Worm (Caenorhabditis elegans) whole organism, L3 larva: ENCODE measurements around the gene C04H5.7.

Experiments used
- R02D3.7 ChIP-seq: fragments of 150-350 bp; optimal IDR thresholded peaks from 2 replicates; lab custom pipeline; 2014; ENCODE audit warnings: missing biosample characterization, missing genetic modification characterization
- ZK546.5 ChIP-seq: sonication (generic microtip); optimal IDR thresholded peaks from 2 replicates; lab custom pipeline; 2017; ENCODE audit warnings: missing biosample characterization, missing genetic modification characterization
- aly-2 ChIP-seq: fragments of 150-350 bp; optimal IDR thresholded peaks from 2 replicates; lab custom pipeline; 2014; ENCODE audit warnings: missing biosample characterization, missing genetic modification characterization
- ceh-16 ChIP-seq: sonication (generic microtip); optimal IDR thresholded peaks from 2 replicates; lab custom pipeline; 2017; ENCODE audit warnings: missing biosample characterization, missing genetic modification characterization
- ceh-28 ChIP-seq: fragments of 150-350 bp; optimal IDR thresholded peaks from 2 replicates; lab custom pipeline; 2014; ENCODE audit warnings: missing biosample characterization, missing genetic modification reagents, missing genetic modification characterization
- ceh-82 ChIP-seq: fragments of 150-350 bp; optimal IDR thresholded peaks from 2 replicates; lab custom pipeline; 2014; ENCODE audit warnings: missing biosample characterization, missing genetic modification characterization
- ceh-9 ChIP-seq: sonication (generic microtip); optimal IDR thresholded peaks from 2 replicates; lab custom pipeline; 2018; ENCODE audit warnings: missing biosample characterization, missing genetic modification characterization
- daf-12 ChIP-seq: fragments of 150-350 bp; optimal IDR thresholded peaks from 2 replicates; lab custom pipeline; 2014; ENCODE audit warnings: missing biosample characterization, missing genetic modification reagents, missing genetic modification characterization
- egl-27 ChIP-seq: sonication (generic microtip); optimal IDR thresholded peaks from 4 replicates; lab custom pipeline; 2017; ENCODE audit warnings: missing biosample characterization, missing genetic modification reagents, missing genetic modification characterization
- egl-5 ChIP-seq: fragments of 150-350 bp; optimal IDR thresholded peaks from 2 replicates; lab custom pipeline; 2017; ENCODE audit warnings: missing biosample characterization, missing genetic modification reagents, missing genetic modification characterization, inconsistent platforms
- elt-2 ChIP-seq: sonication (generic microtip); optimal IDR thresholded peaks from 2 replicates; lab custom pipeline; 2016; ENCODE audit warnings: missing genetic modification reagents, mild to moderate bottlenecking, missing genetic modification characterization, missing compliant biosample characterization
- elt-3 ChIP-seq, 3 experiments: fragments of 150-350 bp in 1 of 3; sonication (generic microtip) in 2 of 3; optimal IDR thresholded peaks; 2 replicates in 2 of 3; 4 replicates in 1 of 3; lab custom pipeline; 2014 to 2017; ENCODE audit warnings: missing biosample characterization in 3 of 3, missing genetic modification characterization in 3 of 3
- eor-1 ChIP-seq, 2 experiments: fragments of 150-350 bp; optimal IDR thresholded peaks; 2 replicates each; lab custom pipeline; 2014 to 2018; ENCODE audit warnings: missing biosample characterization in 2 of 2, missing genetic modification characterization in 2 of 2
- fkh-10 ChIP-seq: sonication (generic microtip); optimal IDR thresholded peaks from 2 replicates; lab custom pipeline; 2017; ENCODE audit warnings: missing biosample characterization, missing genetic modification reagents, missing genetic modification characterization
- fos-1 ChIP-seq: fragments of 150-350 bp; optimal IDR thresholded peaks from 2 replicates; lab custom pipeline; 2014; ENCODE audit warnings: missing biosample characterization, missing genetic modification characterization
- hmg-11 ChIP-seq: sonication (generic microtip); optimal IDR thresholded peaks from 2 replicates; lab custom pipeline; 2016; ENCODE audit warnings: missing genetic modification characterization, missing compliant biosample characterization
- jun-1 ChIP-seq: fragments of 150-350 bp; optimal IDR thresholded peaks from 2 replicates; lab custom pipeline; 2014; ENCODE audit warnings: missing biosample characterization, missing genetic modification reagents, missing genetic modification characterization
- lin-15B ChIP-seq: fragments of 150-350 bp; optimal IDR thresholded peaks from 2 replicates; lab custom pipeline; 2014; ENCODE audit warnings: missing biosample characterization, missing genetic modification characterization
- lsy-12 ChIP-seq: sonication (generic microtip); optimal IDR thresholded peaks from 2 replicates; lab custom pipeline; 2016; ENCODE audit warnings: mild to moderate bottlenecking, missing genetic modification characterization, missing compliant biosample characterization
- mdl-1 ChIP-seq: fragments of 150-350 bp; optimal IDR thresholded peaks from 2 replicates; lab custom pipeline; 2014; ENCODE audit warnings: missing biosample characterization, missing genetic modification characterization
- nfya-1 ChIP-seq: sonication (generic microtip); optimal IDR thresholded peaks from 2 replicates; lab custom pipeline; 2017; ENCODE audit warnings: missing genetic modification characterization, mild to moderate bottlenecking, missing compliant biosample characterization, antibody characterized with exemption, moderate library complexity; ENCODE audit not compliant: insufficient read depth
- nhr-11 ChIP-seq: fragments of 150-350 bp; optimal IDR thresholded peaks from 2 replicates; lab custom pipeline; 2014; ENCODE audit warnings: missing biosample characterization, missing genetic modification characterization
- nhr-12 ChIP-seq: fragments of 150-350 bp; optimal IDR thresholded peaks from 2 replicates; lab custom pipeline; 2014; ENCODE audit warnings: missing biosample characterization, missing genetic modification characterization
- nhr-23 ChIP-seq: fragments of 150-350 bp; optimal IDR thresholded peaks from 2 replicates; lab custom pipeline; 2014; ENCODE audit warnings: missing biosample characterization, missing genetic modification reagents, missing genetic modification characterization
- nhr-237 ChIP-seq: fragments of 150-350 bp; optimal IDR thresholded peaks from 2 replicates; lab custom pipeline; 2014; ENCODE audit warnings: missing biosample characterization, missing genetic modification characterization
- nhr-25 ChIP-seq: sonication (generic microtip); optimal IDR thresholded peaks from 2 replicates; lab custom pipeline; 2017; ENCODE audit warnings: missing biosample characterization, missing genetic modification characterization
- nhr-43 ChIP-seq: sonication (generic microtip); optimal IDR thresholded peaks from 2 replicates; lab custom pipeline; 2016; ENCODE audit warnings: mild to moderate bottlenecking, missing genetic modification characterization, missing compliant biosample characterization; ENCODE audit not compliant: poor library complexity, severe bottlenecking
- nhr-76 ChIP-seq: fragments of 150-350 bp; sonication (generic microtip); optimal IDR thresholded peaks from 5 replicates; lab custom pipeline; 2014; ENCODE audit warnings: missing biosample characterization, missing genetic modification characterization
- nhr-77 ChIP-seq: fragments of 150-350 bp; optimal IDR thresholded peaks from 2 replicates; lab custom pipeline; 2014; ENCODE audit warnings: missing biosample characterization, missing genetic modification characterization
- pha-4 ChIP-seq: fragments of 150-350 bp; optimal IDR thresholded peaks from 2 replicates; lab custom pipeline; 2014; ENCODE audit warnings: missing biosample characterization, missing genetic modification reagents, missing genetic modification characterization
- pqm-1 ChIP-seq: fragments of 150-350 bp; optimal IDR thresholded peaks from 2 replicates; lab custom pipeline; 2017; ENCODE audit warnings: missing biosample characterization, missing genetic modification characterization, inconsistent platforms
- sea-2 ChIP-seq: fragments of 150-350 bp; sonication (generic microtip); optimal IDR thresholded peaks from 4 replicates; lab custom pipeline; 2014; ENCODE audit warnings: missing biosample characterization, missing genetic modification reagents, missing genetic modification characterization
- skn-1 ChIP-seq: fragments of 150-350 bp; optimal IDR thresholded peaks from 2 replicates; lab custom pipeline; 2014; ENCODE audit warnings: missing biosample characterization, missing genetic modification characterization
- snpc-4 ChIP-seq: fragments of 150-350 bp; optimal IDR thresholded peaks from 2 replicates; lab custom pipeline; 2014; ENCODE audit warnings: missing biosample characterization, missing genetic modification characterization
- tbx-2 ChIP-seq: sonication (generic microtip); optimal IDR thresholded peaks from 2 replicates; lab custom pipeline; 2016; ENCODE audit warnings: mild to moderate bottlenecking, missing genetic modification characterization, missing compliant biosample characterization
- unc-62 ChIP-seq: fragments of 150-350 bp; sonication (generic microtip); optimal IDR thresholded peaks from 4 replicates; lab custom pipeline; 2014; ENCODE audit warnings: missing biosample characterization, missing genetic modification reagents, missing genetic modification characterization
- zag-1 ChIP-seq: fragments of 150-350 bp; optimal IDR thresholded peaks from 2 replicates; lab custom pipeline; 2014; ENCODE audit warnings: missing biosample characterization, missing genetic modification characterization

The C04H5.7 gene

DNA sequence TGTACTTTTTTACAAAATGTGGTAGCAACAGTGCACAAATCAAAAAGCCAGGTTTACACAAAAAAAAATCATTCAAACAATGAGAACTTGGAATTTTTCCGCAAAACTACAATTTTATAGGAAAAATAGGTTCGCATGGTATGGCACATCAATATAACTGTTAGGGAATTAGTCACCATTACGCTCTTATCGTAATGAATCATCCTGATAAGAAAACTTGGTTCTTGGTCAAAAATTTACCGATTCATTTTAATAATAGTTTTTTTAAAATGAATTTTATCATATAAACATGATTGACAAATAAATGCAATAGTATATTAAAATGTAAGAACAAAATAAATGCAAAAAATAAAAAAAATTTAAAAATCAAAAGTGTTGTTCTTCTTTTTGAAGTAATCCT lies 2.8 kb downstream of the C04H5.7 start:
- TF ChIP-seq elt-2 (peak; percentile 59), pqm-1 (tag; lab: Kevin White, UChicago) (peak; percentile 66), jun-1 (tag; lab: Kevin White, UChicago) (no peak), aly-2 (tag; lab: Kevin White, UChicago) (no peak), unc-62 (GFP tag; lab: Kevin White, UChicago) (no peak)

DNA sequence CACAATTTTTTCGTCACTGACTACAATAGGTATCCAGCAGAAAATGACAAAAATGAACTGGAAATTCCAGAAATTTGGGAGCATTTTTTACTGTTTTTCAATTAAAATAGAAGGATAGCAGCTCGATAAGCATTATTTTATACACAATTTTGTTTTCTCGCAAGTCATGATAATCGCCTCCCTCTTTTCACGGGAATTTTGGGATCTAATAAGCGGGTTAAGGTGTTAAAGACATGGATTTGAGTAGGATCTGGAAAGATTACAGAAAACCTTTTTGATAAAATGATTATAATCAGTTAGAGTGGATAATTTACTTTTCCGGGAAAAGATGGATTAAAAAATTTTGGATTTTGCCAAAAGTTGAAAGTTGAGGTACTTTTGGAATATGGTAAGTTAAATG lies 10.9 kb downstream of the C04H5.7 start, which contains the start of gene gcy-29:
Gene gcy-29, minus strand, starts transcription at position 101 of the 400 bp plus-strand sequence.
- TF ChIP-seq nhr-76 (no peak), nhr-43 (tag; lab: Kevin White, UChicago) (no peak), nhr-23 (tag; lab: Kevin White, UChicago) (no peak), egl-5 (tag; lab: Kevin White, UChicago) (no peak), ceh-28 (tag; lab: Kevin White, UChicago) (no peak), nhr-11 (tag; lab: Kevin White, UChicago) (no peak), fos-1 (no peak), aly-2 (tag; lab: Kevin White, UChicago) (no peak), lsy-12 (tag; lab: Kevin White, UChicago) (no peak), eor-1 (tag; optimal IDR thresholded peaks at IDR 0.05; lab: Kevin White, UChicago) (no peak), jun-1 (tag; lab: Kevin White, UChicago) (no peak), zag-1 (tag; lab: Kevin White, UChicago) (no peak), fkh-10 (GFP tag; lab: Kevin White, UChicago) (no peak), nfya-1 (no peak), ceh-16 (tag; lab: Kevin White, UChicago) (no peak), sea-2 (GFP tag; lab: Kevin White, UChicago) (no peak), nhr-237 (tag; lab: Kevin White, UChicago) (no peak), nhr-12 (no peak), elt-3 (tag; optimal IDR thresholded peaks at IDR 0.05; lab: Kevin White, UChicago) (no peak), egl-27 (tag; lab: Kevin White, UChicago) (no peak)

DNA sequence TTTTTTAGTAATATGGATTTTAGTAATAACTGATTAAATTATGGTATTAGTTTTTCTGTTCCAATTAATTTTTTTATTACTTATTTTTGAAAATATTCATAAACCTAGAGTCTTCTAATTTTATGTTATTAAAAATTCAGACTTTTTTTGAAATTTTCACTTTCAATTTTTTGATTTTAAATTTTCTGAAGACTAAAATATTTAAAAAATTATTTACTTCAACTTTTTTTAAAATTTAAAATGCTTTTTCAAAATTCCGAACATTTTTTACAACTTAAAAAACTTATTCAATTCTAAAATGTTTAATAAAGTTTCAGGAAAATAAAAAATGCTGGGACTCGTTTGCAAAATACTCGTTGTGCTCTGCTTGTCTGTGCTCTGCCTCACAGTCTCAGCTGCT lies 12.9 kb downstream of the C04H5.7 start, which contains the start of gene nlp-41:
Gene nlp-41, plus strand, starts transcription at position 301 of the 400 bp plus-strand sequence.
- TF ChIP-seq hmg-11 (tag; lab: Kevin White, UChicago) (no peak), ceh-9 (no peak), R02D3.7 (tag; lab: Kevin White, UChicago) (no peak)
- TF ChIP-seq, all 47 proteins: peak for 0

DNA sequence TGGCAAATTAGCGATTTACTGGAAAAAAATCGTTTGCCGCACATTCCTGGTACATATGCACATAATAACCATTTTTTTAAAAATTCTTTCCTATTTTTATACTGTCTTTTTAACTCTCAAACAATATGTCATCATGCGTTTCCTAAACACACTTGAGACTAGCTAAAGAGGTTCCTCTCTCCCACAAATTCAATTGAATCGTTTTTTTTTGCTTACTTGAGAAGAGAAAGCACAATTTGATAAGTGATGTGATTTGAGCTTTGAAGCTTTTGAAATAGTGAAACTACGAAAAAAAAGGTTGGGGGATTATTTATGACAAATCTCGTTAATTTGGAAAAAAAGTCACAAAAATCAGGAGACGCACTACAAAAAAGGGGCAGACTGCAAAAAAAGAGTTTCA lies 17.3 kb downstream of the C04H5.7 start:
- TF ChIP-seq snpc-4 (tag; lab: Kevin White, UChicago) = no peak
- TF ChIP-seq nhr-43 (tag; lab: Kevin White, UChicago) = no peak
- TF ChIP-seq elt-2 = no peak
- TF ChIP-seq daf-12 (tag; lab: Kevin White, UChicago) = no peak
- TF ChIP-seq fkh-10 (GFP tag; lab: Kevin White, UChicago) = peak; percentile 51

DNA sequence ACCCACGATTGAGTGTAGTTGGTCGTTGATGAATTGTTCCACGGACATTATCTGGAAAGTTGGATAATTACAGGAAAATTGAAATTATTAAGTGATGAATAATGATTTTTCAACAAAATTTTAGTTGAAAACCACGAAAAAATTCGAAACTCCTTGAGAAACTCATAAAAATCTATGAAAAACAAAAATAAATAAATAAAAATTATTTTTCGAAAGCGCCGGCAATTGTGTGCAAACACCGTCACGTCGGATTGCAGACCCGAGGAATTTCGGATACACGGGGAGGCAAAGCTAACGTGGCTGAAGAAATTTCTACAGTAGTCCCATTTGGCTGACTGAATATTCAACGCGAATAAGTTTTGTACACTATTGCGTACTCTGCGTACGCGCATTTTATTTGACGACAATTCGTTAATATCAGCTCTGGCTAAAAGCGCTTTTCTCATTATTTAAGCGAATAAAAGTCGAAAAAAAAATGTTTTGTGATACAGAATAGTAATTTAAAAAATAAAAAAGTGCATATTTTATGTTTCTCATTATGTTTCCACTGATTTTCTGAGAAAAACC lies 23.9 kb downstream of the C04H5.7 start, which contains the start of gene mog-4:
Gene mog-4, minus strand, starts transcription at position 51 of the 567 bp plus-strand sequence.
- TF ChIP-seq elt-2 (peak; percentile 81), nfya-1 (peak; percentile 89), pha-4 (tag; lab: Kevin White, UChicago) (peak; percentile 83), tbx-2 (peak; percentile 92), skn-1 (tag; lab: Kevin White, UChicago) (peak; percentile 80), mdl-1 (peak; percentile 1), R02D3.7 (tag; lab: Kevin White, UChicago) (peak; percentile 79), nhr-77 (tag; lab: Kevin White, UChicago) (peak; percentile 90), hmg-11 (tag; lab: Kevin White, UChicago) (peak; percentile 86), jun-1 (tag; lab: Kevin White, UChicago) (peak; percentile 80), snpc-4 (tag; lab: Kevin White, UChicago) (peak; percentile 58), egl-27 (tag; lab: Kevin White, UChicago) (peak; percentile 31), nhr-43 (tag; lab: Kevin White, UChicago) (peak; percentile 98), lsy-12 (tag; lab: Kevin White, UChicago) (peak; percentile 97), fkh-10 (GFP tag; lab: Kevin White, UChicago) (peak; percentile 17), nhr-25 (peak; percentile 49), ZK546.5 (peak; percentile 42), ceh-82 (peak; percentile 32), lin-15B (tag; lab: Kevin White, UChicago) (peak; percentile 87), nhr-11 (tag; lab: Kevin White, UChicago) (peak; percentile 79), ceh-28 (tag; lab: Kevin White, UChicago) (peak; percentile 75), pqm-1 (tag; lab: Kevin White, UChicago) (peak; percentile 68), egl-5 (tag; lab: Kevin White, UChicago) (peak; percentile 76), nhr-23 (tag; lab: Kevin White, UChicago) (peak; percentile 93)
